Worm (Caenorhabditis elegans) whole organism, late embryonic: ENCODE results near the gene pat-2.

Experiments
- C08G9.2 ChIP-seq: sonication (generic microtip); optimal IDR thresholded peaks from 2 replicates; lab custom pipeline; 2016; ENCODE audit warnings: mild to moderate bottlenecking, missing genetic modification characterization, moderate library complexity, missing compliant biosample characterization
- T23F11.4 ChIP-seq: fragments of 200-800 bp; sonication (Bioruptor generic); optimal IDR thresholded peaks from 2 replicates; lab custom pipeline; 2018; ENCODE audit warnings: mild to moderate bottlenecking, missing genetic modification characterization, missing compliant biosample characterization
- Y22D7AL.16 ChIP-seq: sonication (generic microtip); optimal IDR thresholded peaks from 2 replicates; lab custom pipeline; 2016; ENCODE audit warnings: missing genetic modification characterization, missing compliant biosample characterization
- ahr-1 ChIP-seq: sonication (generic microtip); optimal IDR thresholded peaks from 2 replicates; lab custom pipeline; 2016; ENCODE audit warnings: missing genetic modification characterization, missing compliant biosample characterization
- ama-1 ChIP-seq: fragments of 150-350 bp; optimal IDR thresholded peaks from 2 replicates; lab custom pipeline; 2014
- ceh-14 ChIP-seq: sonication (generic microtip); optimal IDR thresholded peaks from 2 replicates; lab custom pipeline; 2016; ENCODE audit warnings: missing genotype, missing genetic modification characterization, missing compliant biosample characterization
- ceh-19 ChIP-seq: fragments of 200-800 bp; sonication (Bioruptor generic); optimal IDR thresholded peaks from 2 replicates; lab custom pipeline; 2018; ENCODE audit warnings: mild to moderate bottlenecking, missing genetic modification characterization, missing compliant biosample characterization
- ceh-22 ChIP-seq: sonication (generic microtip); optimal IDR thresholded peaks from 2 replicates; lab custom pipeline; 2017; ENCODE audit warnings: missing biosample characterization, missing genetic modification characterization
- ceh-45 ChIP-seq: fragments of 200-800 bp; sonication (Bioruptor generic); IDR thresholded peaks from 2 replicates; pipeline ENCODE4 v1.3.6; 2022; ENCODE audit warnings: missing genetic modification reagents, missing genetic modification characterization, missing compliant biosample characterization
- ceh-6 ChIP-seq: fragments of 200-800 bp; sonication (Bioruptor generic); optimal IDR thresholded peaks from 2 replicates; lab custom pipeline; 2018; ENCODE audit warnings: mild to moderate bottlenecking, missing genetic modification characterization, missing compliant biosample characterization
- che-1 ChIP-seq: sonication (generic microtip); optimal IDR thresholded peaks from 2 replicates; lab custom pipeline; 2016; ENCODE audit warnings: mild to moderate bottlenecking, missing genetic modification characterization, missing compliant biosample characterization
- elt-2 ChIP-seq: sonication (generic microtip); optimal IDR thresholded peaks from 2 replicates; lab custom pipeline; 2016; ENCODE audit warnings: missing genetic modification reagents, missing genetic modification characterization, missing compliant biosample characterization
- elt-4 ChIP-seq: sonication (generic microtip); optimal IDR thresholded peaks from 2 replicates; lab custom pipeline; 2016; ENCODE audit warnings: missing genetic modification characterization, missing compliant biosample characterization
- fkh-10 ChIP-seq: fragments of 150-350 bp; optimal IDR thresholded peaks from 2 replicates; lab custom pipeline; 2014; ENCODE audit warnings: missing biosample characterization, missing genetic modification reagents, missing genetic modification characterization
- gmeb-2 ChIP-seq: sonication (generic microtip); optimal IDR thresholded peaks from 2 replicates; lab custom pipeline; 2016; ENCODE audit warnings: missing genetic modification characterization, inconsistent platforms, missing compliant biosample characterization
- hlh-13 ChIP-seq: fragments of 200-800 bp; sonication (Bioruptor generic); optimal IDR thresholded peaks from 2 replicates; lab custom pipeline; 2018; ENCODE audit warnings: mild to moderate bottlenecking, missing genetic modification characterization, missing compliant biosample characterization
- hlh-15 ChIP-seq: sonication (generic microtip); optimal IDR thresholded peaks from 2 replicates; lab custom pipeline; 2016; ENCODE audit warnings: missing genetic modification characterization, missing compliant biosample characterization
- hlh-30 ChIP-seq: sonication (generic microtip); optimal IDR thresholded peaks from 2 replicates; lab custom pipeline; 2017; ENCODE audit warnings: antibody characterized with exemption, missing genetic modification characterization, missing compliant biosample characterization; ENCODE audit not compliant: insufficient read depth
- madf-2 ChIP-seq: sonication (generic microtip); optimal IDR thresholded peaks from 2 replicates; lab custom pipeline; 2017; ENCODE audit warnings: missing genetic modification characterization, missing compliant biosample characterization
- mec-3 ChIP-seq: sonication (generic microtip); optimal IDR thresholded peaks from 2 replicates; lab custom pipeline; 2016; ENCODE audit warnings: borderline replicate concordance, missing genetic modification characterization, missing compliant biosample characterization
- nfya-1 ChIP-seq: sonication (generic microtip); optimal IDR thresholded peaks from 2 replicates; lab custom pipeline; 2017; ENCODE audit warnings: missing genetic modification characterization, mild to moderate bottlenecking, missing compliant biosample characterization, antibody characterized with exemption, moderate library complexity
- npax-4 ChIP-seq: sonication (generic microtip); optimal IDR thresholded peaks from 2 replicates; lab custom pipeline; 2016; ENCODE audit warnings: missing genetic modification characterization, missing compliant biosample characterization
- odd-2 ChIP-seq: sonication (generic microtip); optimal IDR thresholded peaks from 2 replicates; lab custom pipeline; 2017; ENCODE audit warnings: antibody characterized with exemption, mild to moderate bottlenecking, missing genetic modification characterization, missing compliant biosample characterization
- pag-3 ChIP-seq: sonication (generic microtip); optimal IDR thresholded peaks from 2 replicates; lab custom pipeline; 2016; ENCODE audit warnings: missing compliant biosample characterization, missing genetic modification characterization, borderline replicate concordance
- pat-9 ChIP-seq: fragments of 200-800 bp; sonication (Bioruptor generic); optimal IDR thresholded peaks from 2 replicates; lab custom pipeline; 2018; ENCODE audit warnings: mild to moderate bottlenecking, missing genetic modification characterization, moderate library complexity, missing compliant biosample characterization
- pha-2 ChIP-seq: sonication (generic microtip); optimal IDR thresholded peaks from 2 replicates; lab custom pipeline; 2017; ENCODE audit warnings: mild to moderate bottlenecking, missing genetic modification characterization, missing compliant biosample characterization
- pqm-1 ChIP-seq: sonication (generic microtip); optimal IDR thresholded peaks from 2 replicates; lab custom pipeline; 2016; ENCODE audit warnings: missing genetic modification characterization, missing compliant biosample characterization
- rnt-1 ChIP-seq: sonication (generic microtip); optimal IDR thresholded peaks from 2 replicates; lab custom pipeline; 2016; ENCODE audit warnings: missing genetic modification characterization, missing compliant biosample characterization
- sox-2 ChIP-seq: fragments of 200-800 bp; sonication (Bioruptor generic); IDR thresholded peaks from 2 replicates; pipeline ENCODE4 v1.3.6; 2022; ENCODE audit warnings: missing genetic modification reagents, missing genetic modification characterization, missing compliant biosample characterization
- syd-9 ChIP-seq: sonication (generic microtip); optimal IDR thresholded peaks from 2 replicates; lab custom pipeline; 2016; ENCODE audit warnings: mild to moderate bottlenecking, missing genetic modification characterization, moderate library complexity, missing compliant biosample characterization
- tbx-2 ChIP-seq: sonication (generic microtip); optimal IDR thresholded peaks from 2 replicates; lab custom pipeline; 2016; ENCODE audit warnings: missing genetic modification characterization, missing compliant biosample characterization
- ttx-3 ChIP-seq: sonication (generic microtip); optimal IDR thresholded peaks from 2 replicates; lab custom pipeline; 2016; ENCODE audit warnings: missing genetic modification reagents, missing genetic modification characterization, missing compliant biosample characterization
- unc-3 ChIP-seq, 2 experiments: fragments of 200-800 bp in 1 of 2; sonication (Bioruptor generic) in 1 of 2; sonication (generic microtip) in 1 of 2; conservative IDR thresholded peaks in 1 of 2; optimal IDR thresholded peaks in 1 of 2; 2 replicates each; pipeline versions ENCODE4 v1.3.6 to Lab custom; 2016 to 2022; ENCODE audit warnings: missing compliant biosample characterization in 2 of 2, missing genetic modification characterization in 2 of 2, missing genetic modification reagents in 1 of 2
- unc-42 ChIP-seq: sonication (generic microtip); optimal IDR thresholded peaks from 2 replicates; lab custom pipeline; 2016; ENCODE audit warnings: missing genotype, missing genetic modification characterization, missing compliant biosample characterization
- unc-55 ChIP-seq: sonication (generic microtip); optimal IDR thresholded peaks from 2 replicates; lab custom pipeline; 2017; ENCODE audit warnings: missing biosample characterization, missing genetic modification reagents, missing genetic modification characterization
- unc-86 ChIP-seq: sonication (generic microtip); optimal IDR thresholded peaks from 2 replicates; lab custom pipeline; 2016; ENCODE audit warnings: missing genetic modification characterization, missing compliant biosample characterization
- ztf-16 ChIP-seq: sonication (generic microtip); optimal IDR thresholded peaks from 2 replicates; lab custom pipeline; 2017; ENCODE audit warnings: missing genetic modification characterization, missing compliant biosample characterization

The pat-2 gene

DNA sequence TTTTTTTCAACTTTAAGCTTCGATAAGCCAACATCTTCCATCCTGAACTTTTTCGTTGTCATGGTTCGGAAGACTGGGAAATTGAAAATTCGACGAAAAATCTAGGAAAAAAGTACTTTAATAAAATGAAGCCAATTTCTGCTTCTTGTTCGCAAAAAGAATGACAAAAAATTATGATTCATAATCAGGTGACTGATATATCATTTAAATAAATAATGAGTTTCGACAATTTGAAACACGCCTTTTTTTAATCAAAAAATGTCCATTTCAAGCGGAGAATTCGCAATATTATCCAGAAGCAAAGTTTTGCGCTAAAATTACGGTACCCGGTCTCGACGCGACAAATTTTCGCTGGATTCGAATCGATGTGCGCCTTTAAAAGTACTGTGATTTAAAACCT lies 26.4 kb downstream of the pat-2 start, which contains the start of gene F44E2.6:
Gene F44E2.6, minus strand, starts transcription at position 101 of the 400 bp plus-strand sequence.
- no peak for TF ChIP-seq syd-9 (tag; lab: Kevin White, UChicago)
- no peak for TF ChIP-seq sox-2
- TF ChIP-seq mec-3 (tag; lab: Kevin White, UChicago) = no peak
- TF ChIP-seq ceh-19 (GFP tag; lab: Kevin White, UChicago) = no peak
- no peak for TF ChIP-seq pat-9
- TF ChIP-seq T23F11.4 (GFP tag; lab: Kevin White, UChicago) = no peak
- TF ChIP-seq hlh-15 (tag; lab: Kevin White, UChicago) = no peak
- no peak for TF ChIP-seq odd-2 (tag; lab: Kevin White, UChicago)
- no peak for TF ChIP-seq ztf-16
- TF ChIP-seq hlh-30 (tag; lab: Kevin White, UChicago) = no peak
- TF ChIP-seq tbx-2 (tag; lab: Kevin White, UChicago) = no peak
- no peak for TF ChIP-seq elt-4
- no peak for TF ChIP-seq ttx-3 (tag; lab: Kevin White, UChicago)
- TF ChIP-seq pha-2 (tag; lab: Kevin White, UChicago) = no peak
- no peak for TF ChIP-seq npax-4 (tag; lab: Kevin White, UChicago)
- no peak for TF ChIP-seq unc-42 (tag; lab: Kevin White, UChicago)
- no peak for TF ChIP-seq madf-2 (tag; lab: Kevin White, UChicago)
- TF ChIP-seq, all 69 proteins: peak for 0

DNA sequence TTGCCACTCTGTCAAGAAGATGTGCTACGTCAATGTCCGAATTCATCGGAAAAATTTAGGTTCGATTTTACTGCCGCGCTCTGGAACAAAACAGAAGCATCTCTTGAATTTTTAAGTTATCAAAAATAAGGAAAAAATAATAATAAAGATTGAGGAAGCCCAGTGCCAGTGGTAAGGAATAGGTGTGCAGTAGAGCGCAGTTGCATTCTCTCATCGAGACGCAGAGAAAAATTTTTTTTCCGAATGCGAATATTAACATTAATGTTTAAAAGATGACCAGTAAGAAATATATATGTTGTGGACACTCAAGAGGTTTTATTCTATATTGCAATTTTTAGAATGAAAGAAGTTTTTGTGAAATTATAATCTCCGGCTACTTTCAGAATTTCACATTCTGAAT lies 29.0 kb downstream of the pat-2 start:
- no peak for TF ChIP-seq odd-2 (tag; lab: Kevin White, UChicago)
- TF ChIP-seq C08G9.2 (tag; lab: Kevin White, UChicago) = no peak
- peak; percentile 14 for TF ChIP-seq nfya-1
- TF ChIP-seq elt-4 = no peak
- peak; percentile 6 for TF ChIP-seq unc-55 (GFP tag; lab: Kevin White, UChicago)

- no peak for TF ChIP-seq gmeb-2 (tag; lab: Kevin White, UChicago)
- no peak for TF ChIP-seq C08G9.2 (tag; lab: Kevin White, UChicago)
- TF ChIP-seq unc-3 (GFP tag; conservative IDR thresholded peaks at IDR 0.05; lab: Robert Waterston, UW) = no peak
- TF ChIP-seq unc-3 (tag; optimal IDR thresholded peaks at IDR 0.05; lab: Kevin White, UChicago) = no peak
- TF ChIP-seq hlh-13 (GFP tag; lab: Kevin White, UChicago) = no peak
- no peak for TF ChIP-seq mec-3 (tag; lab: Kevin White, UChicago)
- no peak for TF ChIP-seq ceh-6 (GFP tag; lab: Kevin White, UChicago)
- TF ChIP-seq ama-1 = no peak
- no peak for TF ChIP-seq Y22D7AL.16 (tag; lab: Kevin White, UChicago)
- no peak for TF ChIP-seq rnt-1 (tag; lab: Kevin White, UChicago)
- no peak for TF ChIP-seq hlh-30 (tag; lab: Kevin White, UChicago)
- no peak for TF ChIP-seq pag-3 (tag; lab: Kevin White, UChicago)
- no peak for TF ChIP-seq elt-2 (tag; lab: Kevin White, UChicago)
Observed at ce11 chrIII:8848372-8848771, 29.7 kb downstream of the pat-2 start, which contains the start of gene F44E2.7. Gene F44E2.7 (minus strand): TSS chrIII:8848472.

- no peak for TF ChIP-seq pqm-1 (tag; lab: Kevin White, UChicago)
- no peak for TF ChIP-seq hlh-13 (GFP tag; lab: Kevin White, UChicago)
- no peak for TF ChIP-seq elt-2 (tag; lab: Kevin White, UChicago)
- no peak for TF ChIP-seq syd-9 (tag; lab: Kevin White, UChicago)
- no peak for TF ChIP-seq ceh-6 (GFP tag; lab: Kevin White, UChicago)
- no peak for TF ChIP-seq fkh-10
- no peak for TF ChIP-seq ceh-14 (tag; lab: Kevin White, UChicago)
- no peak for TF ChIP-seq npax-4 (tag; lab: Kevin White, UChicago)
- TF ChIP-seq unc-3 (GFP tag; conservative IDR thresholded peaks at IDR 0.05; lab: Robert Waterston, UW) = no peak
- no peak for TF ChIP-seq unc-3 (tag; optimal IDR thresholded peaks at IDR 0.05; lab: Kevin White, UChicago)
- TF ChIP-seq tbx-2 (tag; lab: Kevin White, UChicago) = no peak
- TF ChIP-seq ama-1 = no peak
- no peak for TF ChIP-seq gmeb-2 (tag; lab: Kevin White, UChicago)
- TF ChIP-seq che-1 = no peak
- TF ChIP-seq ceh-45 (GFP tag; lab: Robert Waterston, UW) = no peak
- TF ChIP-seq ahr-1 = no peak
- TF ChIP-seq ceh-22 (tag; lab: Kevin White, UChicago) = no peak
- no peak for TF ChIP-seq unc-86 (tag; lab: Kevin White, UChicago)
Observed at ce11 chrIII:8849507-8849906, 30.8 kb downstream of the pat-2 start, which contains the start of gene F44E2.8. Gene F44E2.8 (minus strand): TSS chrIII:8849877.
